Worm (Caenorhabditis elegans): ENCODE measurements around the gene F58E1.13.

DNA sequence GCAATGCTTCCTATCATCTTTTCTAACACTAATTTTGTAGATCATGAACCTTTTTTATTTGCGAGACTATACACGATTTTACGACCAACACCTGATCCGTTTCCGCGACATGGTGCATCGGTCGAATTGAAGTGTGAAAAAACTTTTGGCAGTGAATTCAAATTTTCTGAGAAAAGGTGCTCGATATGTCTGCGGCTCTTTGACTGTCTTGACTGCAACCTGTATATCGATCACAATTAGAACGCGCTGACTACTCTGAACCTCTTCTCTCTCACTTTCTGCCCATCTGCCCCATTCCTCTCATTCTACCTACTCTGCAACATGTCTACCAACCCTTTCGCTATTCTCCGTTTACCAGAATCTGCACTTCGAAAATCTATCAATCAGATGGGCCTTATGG lies 13.5 kb downstream of the F58E1.13 start, which contains the start of gene fbxb-26:
- TF ChIP-seq lin-14 (GFP tag; optimal IDR thresholded peaks at IDR 0.05) = no peak
- TF ChIP-seq nhr-76 (tag; optimal IDR thresholded peaks at IDR 0.05) = no peak
- TF ChIP-seq snpc-4 (tag; optimal IDR thresholded peaks at IDR 0.05) = no peak
- no peak for TF ChIP-seq nhr-237 (tag; optimal IDR thresholded peaks at IDR 0.05)
- TF ChIP-seq lin-13 (GFP tag; optimal IDR thresholded peaks at IDR 0.05) = no peak
- TF ChIP-seq lin-35 (GFP tag; optimal IDR thresholded peaks at IDR 0.05) = no peak
- no peak for TF ChIP-seq unc-130 (tag; optimal IDR thresholded peaks at IDR 0.05)
- TF ChIP-seq mdl-1 (tag; optimal IDR thresholded peaks at IDR 0.05) = no peak
- TF ChIP-seq swsn-7 (tag; optimal IDR thresholded peaks at IDR 0.05) = no peak
- TF ChIP-seq rnt-1 (tag; optimal IDR thresholded peaks at IDR 0.05) = no peak
- no peak for TF ChIP-seq sox-4 (tag; optimal IDR thresholded peaks at IDR 0.05)
